4 worm cellular contexts compared by ENCODE assay signal in genomic region chrII:11168893-11169292, ce11.
TF ChIP-seq lines count a peak whose summit lies in the region.
"Not testable (repeated sequence)": the region's sequence is repeated elsewhere in the genome, so short reads cannot be mapped to it uniquely, and the experiment has no call there.

No protein-coding gene starts in this region.

TF ChIP-seq in whole organism, L4 larva, 104 proteins besides CTCF, POLR2A, EP300 and RAD21:
- peak; percentile 87 for TF ChIP-seq lin-38 (GFP tag; IDR thresholded peaks at IDR 0.05; lab: Robert Waterston, UW)

TF ChIP-seq in whole organism, late embryonic, 69 proteins besides CTCF, POLR2A, EP300 and RAD21:
- TF ChIP-seq ceh-31 (tag; optimal IDR thresholded peaks at IDR 0.05; lab: Kevin White, UChicago): peak; percentile 13

TF ChIP-seq in whole organism, midembryonic, 9 proteins besides CTCF, POLR2A, EP300 and RAD21:
- 0 out of 2 replicates have a peak, but pooled peaks have one; percentile 10 for TF ChIP-seq ztf-23 (GFP tag; IDR thresholded peaks at IDR 0.05; lab: Robert Waterston, UW)
TF ChIP-seq in whole organism, midembryonic: peak in this region for 1; not testable (repeated sequence) for 8.

TF ChIP-seq in whole organism, young adult, 124 proteins besides CTCF, POLR2A, EP300 and RAD21:
- TF ChIP-seq attf-5 (GFP tag; optimal IDR thresholded peaks at IDR 0.05; lab: Kevin White, UChicago) (peak; percentile 35), snpc-4 (tag; optimal IDR thresholded peaks at IDR 0.05; lab: Kevin White, UChicago) (peak in 1 of 4 experiments; percentile 31), dox-1 (GFP tag; IDR thresholded peaks at IDR 0.05; lab: Robert Waterston, UW) (peak; percentile 58), ceh-100 (GFP tag; IDR thresholded peaks at IDR 0.05; lab: Robert Waterston, UW) (peak; percentile 80), mcd-1 (GFP tag; IDR thresholded peaks at IDR 0.05; lab: Robert Waterston, UW) (peak; percentile 75)
- not testable (repeated sequence) for TF ChIP-seq snpc-4 (GFP tag; optimal IDR thresholded peaks at IDR 0.05; lab: Kevin White, UChicago)
TF ChIP-seq in whole organism, young adult: peak in this region for 5; not testable (repeated sequence) for 119.
